Worm (Caenorhabditis elegans) whole organism, L1 larva: ENCODE data around the gene ztf-20.

ENCODE experiments used
- blmp-1 ChIP-seq: fragments of 150-350 bp; optimal IDR thresholded peaks from 2 replicates; lab custom pipeline; 2014; ENCODE audit warnings: missing biosample characterization, missing genetic modification characterization
- efl-1 ChIP-seq, 4 experiments: fragments of 150-350 bp; optimal IDR thresholded peaks in 3 of 4; peaks in 1 of 4; 1 replicate in 1 of 4; 2 replicates in 3 of 4; lab custom pipeline; 2014; ENCODE audit warnings: missing biosample characterization in 2 of 4, missing genetic modification characterization in 2 of 4, missing genetic modification reagents in 2 of 4
- egl-27 ChIP-seq, 2 experiments: fragments of 150-350 bp in 1 of 2; sonication (generic microtip); optimal IDR thresholded peaks; 3 replicates each; lab custom pipeline; 2017 to 2018; ENCODE audit warnings: missing biosample characterization in 2 of 2, missing genetic modification characterization in 2 of 2, missing genetic modification reagents in 2 of 2
- elt-2 ChIP-seq: sonication (generic microtip); optimal IDR thresholded peaks from 2 replicates; lab custom pipeline; 2016; ENCODE audit warnings: missing genetic modification characterization, mild to moderate bottlenecking, inconsistent platforms, missing compliant biosample characterization, missing genetic modification reagents
- elt-3 ChIP-seq, 6 experiments: fragments of 150-350 bp in 1 of 6; sonication (generic microtip); optimal IDR thresholded peaks; 2 replicates each; lab custom pipeline; 2017 to 2018; ENCODE audit warnings: missing biosample characterization in 6 of 6, missing genetic modification characterization in 6 of 6, inconsistent platforms in 1 of 6
- fkh-4 ChIP-seq: sonication (generic microtip); optimal IDR thresholded peaks from 2 replicates; lab custom pipeline; 2016; ENCODE audit warnings: missing compliant biosample characterization, missing genetic modification characterization, borderline replicate concordance
- fkh-8 ChIP-seq: sonication (generic microtip); optimal IDR thresholded peaks from 2 replicates; lab custom pipeline; 2016; ENCODE audit warnings: mild to moderate bottlenecking, missing genetic modification characterization, missing compliant biosample characterization
- irx-1 ChIP-seq: sonication (generic microtip); optimal IDR thresholded peaks from 2 replicates; lab custom pipeline; 2016; ENCODE audit warnings: missing genetic modification characterization, missing compliant biosample characterization
- mep-1 ChIP-seq: fragments of 150-350 bp; optimal IDR thresholded peaks from 2 replicates; lab custom pipeline; 2014; ENCODE audit warnings: missing biosample characterization, missing genetic modification characterization
- nhr-11 ChIP-seq: fragments of 150-350 bp; optimal IDR thresholded peaks from 2 replicates; lab custom pipeline; 2014; ENCODE audit warnings: missing biosample characterization, missing genetic modification characterization
- nhr-76 ChIP-seq: sonication (generic microtip); optimal IDR thresholded peaks from 2 replicates; lab custom pipeline; 2017; ENCODE audit warnings: missing biosample characterization, missing genetic modification characterization
- pag-3 ChIP-seq: sonication (generic microtip); optimal IDR thresholded peaks from 2 replicates; lab custom pipeline; 2017; ENCODE audit warnings: missing genetic modification characterization, mild to moderate bottlenecking, missing compliant biosample characterization, antibody characterized with exemption, borderline replicate concordance; ENCODE audit not compliant: insufficient read depth
- zag-1 ChIP-seq: fragments of 150-350 bp; optimal IDR thresholded peaks from 2 replicates; lab custom pipeline; 2014; ENCODE audit warnings: missing biosample characterization, missing genetic modification characterization
- ztf-11 ChIP-seq, 2 experiments: sonication (generic microtip); optimal IDR thresholded peaks; 2 replicates each; lab custom pipeline; 2016 to 2017; ENCODE audit warnings: missing genetic modification characterization in 2 of 2, missing biosample characterization in 1 of 2, missing compliant biosample characterization in 1 of 2

- TF ChIP-seq egl-27 (tag; optimal IDR thresholded peaks at IDR 0.05; lab: Kevin White, UChicago) (no peak), blmp-1 (tag; lab: Kevin White, UChicago) (no peak), elt-2 (no peak), nhr-11 (tag; lab: Kevin White, UChicago) (no peak), mep-1 (tag; lab: Kevin White, UChicago) (no peak), elt-3 (tag; optimal IDR thresholded peaks at IDR 0.05; lab: Kevin White, UChicago) (no peak), pag-3 (no peak), fkh-8 (no peak), fkh-4 (no peak), ztf-11 (tag; optimal IDR thresholded peaks at IDR 0.05; lab: Kevin White, UChicago) (no peak), zag-1 (tag; lab: Kevin White, UChicago) (no peak), nhr-76 (tag; lab: Kevin White, UChicago) (no peak), irx-1 (no peak), efl-1 (optimal IDR thresholded peaks at IDR 0.05; lab: Kevin White, UChicago) (no peak), efl-1 (GFP tag; optimal IDR thresholded peaks at IDR 0.05 in 1 of 2; lab: Kevin White, UChicago) (peak in 1 of 2 experiments; percentile 70)
Observed at ce11 chrV:18917396-18917795, 42.6 kb downstream of the ztf-20 start.
